Worm (Caenorhabditis elegans) whole organism, L3 larva: Measurements from ENCODE around the gene alfa-1.

ENCODE experiments used
- ama-1 ChIP-seq: fragments of 150-350 bp; optimal IDR thresholded peaks from 2 replicates; lab custom pipeline; 2018
- ceh-82 ChIP-seq: fragments of 150-350 bp; optimal IDR thresholded peaks from 2 replicates; lab custom pipeline; 2014; ENCODE audit warnings: missing biosample characterization, missing genetic modification characterization
- ceh-9 ChIP-seq: sonication (generic microtip); optimal IDR thresholded peaks from 2 replicates; lab custom pipeline; 2018; ENCODE audit warnings: missing biosample characterization, missing genetic modification characterization
- egl-27 ChIP-seq: sonication (generic microtip); optimal IDR thresholded peaks from 4 replicates; lab custom pipeline; 2017; ENCODE audit warnings: missing biosample characterization, missing genetic modification reagents, missing genetic modification characterization
- elt-1 ChIP-seq: fragments of 150-350 bp; optimal IDR thresholded peaks from 2 replicates; lab custom pipeline; 2014; ENCODE audit warnings: missing biosample characterization, missing genetic modification characterization
- eor-1 ChIP-seq, 2 experiments: fragments of 150-350 bp; optimal IDR thresholded peaks; 2 replicates each; lab custom pipeline; 2014 to 2018; ENCODE audit warnings: missing biosample characterization in 2 of 2, missing genetic modification characterization in 2 of 2
- mdl-1 ChIP-seq: fragments of 150-350 bp; optimal IDR thresholded peaks from 2 replicates; lab custom pipeline; 2014; ENCODE audit warnings: missing biosample characterization, missing genetic modification characterization
- nfya-1 ChIP-seq: sonication (generic microtip); optimal IDR thresholded peaks from 2 replicates; lab custom pipeline; 2017; ENCODE audit warnings: missing genetic modification characterization, mild to moderate bottlenecking, missing compliant biosample characterization, antibody characterized with exemption, moderate library complexity; ENCODE audit not compliant: insufficient read depth
- nhr-237 ChIP-seq: fragments of 150-350 bp; optimal IDR thresholded peaks from 2 replicates; lab custom pipeline; 2014; ENCODE audit warnings: missing biosample characterization, missing genetic modification characterization
- nhr-25 ChIP-seq: sonication (generic microtip); optimal IDR thresholded peaks from 2 replicates; lab custom pipeline; 2017; ENCODE audit warnings: missing biosample characterization, missing genetic modification characterization
- unc-39 ChIP-seq: sonication (generic microtip); optimal IDR thresholded peaks from 4 replicates; lab custom pipeline; 2017; ENCODE audit warnings: missing biosample characterization, missing genetic modification characterization

DNA sequence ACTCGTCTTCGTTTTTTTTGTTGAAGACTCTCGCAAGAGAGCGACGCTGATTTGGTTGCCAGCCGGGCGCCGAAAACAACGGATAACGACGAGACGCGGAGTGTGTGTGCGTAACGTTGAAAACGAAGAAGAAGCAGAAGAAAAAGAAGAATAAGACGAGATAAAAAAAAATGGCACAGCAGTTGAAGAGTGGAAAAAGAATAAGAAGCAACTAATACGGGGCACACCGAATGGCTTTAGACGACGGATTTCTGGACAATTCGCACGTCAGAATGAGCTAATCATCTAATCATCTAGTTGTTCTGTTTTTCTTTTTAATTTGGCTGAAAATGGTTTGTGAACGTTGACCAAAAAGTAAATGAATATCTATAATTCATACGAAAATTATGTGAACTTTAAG, 25.4 kb downstream of the alfa-1 start:
- no peak for TF ChIP-seq nhr-25 (tag; lab: Kevin White, UChicago)
- TF ChIP-seq ceh-9 (tag; lab: Kevin White, UChicago) = no peak
- no peak for TF ChIP-seq unc-39 (tag; lab: Kevin White, UChicago)
- TF ChIP-seq nhr-237 (tag; lab: Kevin White, UChicago) = no peak
- TF ChIP-seq elt-1 (tag; lab: Kevin White, UChicago) = no peak
- no peak for TF ChIP-seq eor-1 (tag; optimal IDR thresholded peaks at IDR 0.05; lab: Kevin White, UChicago)
- peak; percentile 6 for TF ChIP-seq nfya-1 (tag; lab: Kevin White, UChicago)
- TF ChIP-seq ceh-82 (tag; lab: Kevin White, UChicago) = no peak
- TF ChIP-seq ama-1 = no peak
- no peak for TF ChIP-seq egl-27
- TF ChIP-seq mdl-1 (tag; lab: Kevin White, UChicago) = no peak
